Worm (Caenorhabditis elegans) whole organism, mixed stage, embryonic: ENCODE data around the gene such-1.

ENCODE experiments used
- blmp-1 ChIP-seq: fragments of 150-350 bp; optimal IDR thresholded peaks from 2 replicates; lab custom pipeline; 2014; ENCODE audit warnings: missing biosample characterization, missing genetic modification characterization
- ceh-43 ChIP-seq: fragments of 200-800 bp; sonication (Bioruptor generic); optimal IDR thresholded peaks from 2 replicates; lab custom pipeline; 2018; ENCODE audit warnings: mild to moderate bottlenecking, missing genetic modification characterization, moderate library complexity, missing compliant biosample characterization
- elt-3 ChIP-seq: fragments of 150-350 bp; optimal IDR thresholded peaks from 2 replicates; lab custom pipeline; 2014; ENCODE audit warnings: missing biosample characterization, missing genetic modification characterization
- lsy-2 ChIP-seq: fragments of 150-350 bp; optimal IDR thresholded peaks from 2 replicates; lab custom pipeline; 2014; ENCODE audit warnings: missing biosample characterization, missing genetic modification characterization
- nhr-12 ChIP-seq: fragments of 150-350 bp; optimal IDR thresholded peaks from 2 replicates; lab custom pipeline; 2014; ENCODE audit warnings: missing biosample characterization, missing genetic modification characterization
- nhr-237 ChIP-seq: fragments of 150-350 bp; optimal IDR thresholded peaks from 2 replicates; lab custom pipeline; 2014; ENCODE audit warnings: missing biosample characterization, missing genetic modification characterization
- pha-4 ChIP-seq: fragments of 150-350 bp; optimal IDR thresholded peaks from 2 replicates; lab custom pipeline; 2018; ENCODE audit warnings: missing biosample characterization, missing genetic modification reagents, missing genetic modification characterization
- unc-39 ChIP-seq: fragments of 150-350 bp; optimal IDR thresholded peaks from 2 replicates; lab custom pipeline; 2014; ENCODE audit warnings: missing biosample characterization, missing genetic modification characterization

DNA sequence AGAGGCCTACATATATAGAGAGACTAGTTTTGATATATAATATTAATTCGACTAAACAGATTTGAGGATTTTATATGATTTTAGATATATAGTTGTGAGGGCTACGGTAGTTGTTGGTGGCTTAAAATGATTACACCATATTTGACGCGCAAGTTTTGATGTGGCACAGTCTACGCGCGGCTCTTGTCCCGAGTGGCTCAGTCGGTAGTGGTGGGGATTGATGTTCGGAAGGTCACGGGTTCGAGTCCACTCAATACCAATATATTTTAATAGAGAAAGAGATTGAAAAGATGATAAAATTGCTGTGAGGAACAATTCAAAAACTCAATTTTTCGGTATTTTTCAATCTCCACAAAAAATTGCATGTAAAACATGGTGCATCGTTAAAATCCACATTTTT, 50.7 kb downstream of the such-1 start:
- TF ChIP-seq pha-4 (no peak), unc-39 (no peak), elt-3 (no peak), nhr-12 (tag; lab: Kevin White, UChicago) (no peak), ceh-43 (GFP tag; lab: Kevin White, UChicago) (no peak), nhr-237 (no peak), lsy-2 (tag; lab: Kevin White, UChicago) (no peak), blmp-1 (tag; lab: Kevin White, UChicago) (no peak)
